Fruit fly (Drosophila melanogaster): Measurements from ENCODE around the gene CG31286.

Gene CG31286

DNA sequence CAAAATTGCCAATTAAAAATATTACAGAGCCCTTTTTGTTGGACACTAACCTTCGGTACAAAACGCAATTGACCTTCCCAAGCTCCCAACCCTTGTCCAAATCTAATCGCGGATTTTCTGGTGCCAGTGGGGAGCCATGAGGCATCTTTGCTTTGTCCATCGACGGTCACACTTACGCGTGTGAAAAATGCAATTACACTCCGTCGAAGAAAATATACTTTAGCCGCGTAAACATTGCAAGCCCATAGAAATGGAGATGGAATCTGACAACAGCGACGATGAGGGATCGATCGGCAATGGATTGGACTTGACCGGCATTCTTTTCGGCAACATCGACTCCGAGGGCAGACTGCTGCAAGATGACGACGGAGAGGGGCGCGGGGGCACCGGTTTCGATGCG, 5.7 kb downstream of the CG31286 start, which contains the start of gene Taf1 (continued):
- no peak for TF ChIP-seq Mrtf (GFP tag; IDR thresholded peaks at IDR 0.05)
- TF ChIP-seq CG17829 (tag; optimal IDR thresholded peaks at IDR 0.05): peak; percentile 48
- TF ChIP-seq nerfin-2 (GFP tag; IDR thresholded peaks at IDR 0.05; ENCODE audit: partially characterized antibody): no peak
- TF ChIP-seq CG18262 (tag; optimal IDR thresholded peaks at IDR 0.05): no peak
- no peak for TF ChIP-seq CG12391 (tag; optimal IDR thresholded peaks at IDR 0.05)
- TF ChIP-seq psq (GFP tag; optimal IDR thresholded peaks at IDR 0.05): no peak
- no peak for TF ChIP-seq Six4 (GFP tag; optimal IDR thresholded peaks at IDR 0.05)
- peak; percentile 82 for TF ChIP-seq CG17186 (GFP tag; optimal IDR thresholded peaks at IDR 0.05)
- TF ChIP-seq CG3726 (GFP tag; IDR thresholded peaks at IDR 0.05): no peak
- no peak for TF ChIP-seq prd (optimal IDR thresholded peaks at IDR 0.05)
- peak; percentile 50; the same call in 2 of the 3 replicates for TF ChIP-seq prd (GFP tag; IDR thresholded peaks at IDR 0.05)
- peak; percentile 41 for TF ChIP-seq Dp (GFP tag; optimal IDR thresholded peaks at IDR 0.05)
- no peak for TF ChIP-seq grau (tag; optimal IDR thresholded peaks at IDR 0.05)
- TF ChIP-seq sens (GFP tag): no peak
- TF ChIP-seq CG3065 (GFP tag; optimal IDR thresholded peaks at IDR 0.05): no peak
- no peak for TF ChIP-seq z (GFP tag; IDR thresholded peaks at IDR 0.05)
- TF ChIP-seq dmrt11E (tag; optimal IDR thresholded peaks at IDR 0.05): no peak
- TF ChIP-seq cad (GFP tag; optimal IDR thresholded peaks at IDR 0.05): no peak
- no peak for TF ChIP-seq CG6272 (GFP tag; IDR thresholded peaks at IDR 0.05)
- no peak for TF ChIP-seq CG11723 (GFP tag; optimal IDR thresholded peaks at IDR 0.05)
- peak; percentile 67 for TF ChIP-seq CG14710 (tag; optimal IDR thresholded peaks at IDR 0.05)
- 0 out of 2 replicates have a peak, but pooled peaks have one; percentile 21 for TF ChIP-seq E2f2 (GFP tag; IDR thresholded peaks at IDR 0.05)
- TF ChIP-seq dpn (GFP tag; optimal IDR thresholded peaks at IDR 0.05): no peak
- TF ChIP-seq gro (GFP tag; optimal IDR thresholded peaks at IDR 0.05): no peak
- no peak for TF ChIP-seq CG4707 (GFP tag; optimal IDR thresholded peaks at IDR 0.05)
- TF ChIP-seq CG16779 (GFP tag; IDR thresholded peaks at IDR 0.05): no peak
- peak; percentile 98 for TF ChIP-seq CG4617 (GFP tag; optimal IDR thresholded peaks at IDR 0.05; ENCODE audit: borderline replicate concordance)
- TF ChIP-seq gcm (GFP tag; optimal IDR thresholded peaks at IDR 0.05): no peak
- TF ChIP-seq chinmo (GFP tag; IDR thresholded peaks at IDR 0.05; ENCODE audit: partially characterized antibody): peak; percentile 86; the same call in 2 of the 4 replicates
- peak; percentile 10 for TF ChIP-seq pho (GFP tag; optimal IDR thresholded peaks at IDR 0.05)
- TF ChIP-seq CG42726 (GFP tag; IDR thresholded peaks at IDR 0.05; ENCODE audit: partially characterized antibody): no peak
- no peak for TF ChIP-seq Usf (GFP tag; optimal IDR thresholded peaks at IDR 0.05)
- TF ChIP-seq tll (GFP tag; optimal IDR thresholded peaks at IDR 0.05): no peak
- peak in 1 of 2 experiments; percentile 30 for TF ChIP-seq insv (GFP tag; optimal IDR thresholded peaks at IDR 0.05)
- peak; percentile 72; the same call in 1 of the 2 replicates for TF ChIP-seq GATAe (GFP tag; conservative IDR thresholded peaks at IDR 0.05)
- no peak for TF ChIP-seq CG14860 (GFP tag; IDR thresholded peaks at IDR 0.05; ENCODE audit: partially characterized antibody)
- peak; percentile 8 for TF ChIP-seq maf-S (GFP tag; optimal IDR thresholded peaks at IDR 0.05)
- TF ChIP-seq CG11695 (GFP tag; IDR thresholded peaks at IDR 0.05): no peak
- TF ChIP-seq chif (GFP tag; optimal IDR thresholded peaks at IDR 0.05): no peak
- no peak for TF ChIP-seq danr (GFP tag; IDR thresholded peaks at IDR 0.05)
- TF ChIP-seq CG11504 (tag; optimal IDR thresholded peaks at IDR 0.05): no peak
- TF ChIP-seq CG33557 (GFP tag; optimal IDR thresholded peaks at IDR 0.05): no peak
- no peak for TF ChIP-seq CG12104 (GFP tag; optimal IDR thresholded peaks at IDR 0.05)
- no peak for TF ChIP-seq CG18011 (GFP tag; optimal IDR thresholded peaks at IDR 0.05)
- peak; percentile 99 for TF ChIP-seq MESR4 (GFP tag; optimal IDR thresholded peaks at IDR 0.05)
- no peak for TF ChIP-seq NC2α (GFP tag; optimal IDR thresholded peaks at IDR 0.05)
- TF ChIP-seq amos (GFP tag; IDR thresholded peaks at IDR 0.05; ENCODE audit: partially characterized antibody): peak; percentile 29; the same call in 1 of the 2 replicates
- 0 out of 3 replicates have a peak, but pooled peaks have one; percentile 37 for TF ChIP-seq HLH4C (GFP tag; IDR thresholded peaks at IDR 0.05; ENCODE audit: partially characterized antibody)
- no peak for TF ChIP-seq CG2116 (GFP tag; optimal IDR thresholded peaks at IDR 0.05)
- TF ChIP-seq hkb (optimal IDR thresholded peaks at IDR 0.05): no peak
- TF ChIP-seq hkb (GFP tag; IDR thresholded peaks at IDR 0.05): 0 out of 2 replicates have a peak, but pooled peaks have one; percentile 9

Measured in whole organism, embryonic.